Fruit fly (Drosophila melanogaster) whole organism, embryonic: ENCODE results near the gene alphaCOP.

Experiments
- Awh ChIP-seq: fragments of 200-800 bp; sonication (Bioruptor generic); IDR thresholded peaks from 2 replicates; pipeline ENCODE4, ENCODE4 v1.3.6; 2022; ENCODE audit warnings: missing biosample characterization, missing genetic modification characterization
- B-H2 ChIP-seq: fragments of 200-800 bp; sonication (Bioruptor generic); optimal IDR thresholded peaks from 2 replicates; lab custom pipeline; 2018; ENCODE audit warnings: missing biosample characterization, mild to moderate bottlenecking, missing genetic modification characterization
- CG10462 ChIP-seq: fragments of 200-800 bp; sonication (Bioruptor generic); optimal IDR thresholded peaks from 2 replicates; lab custom pipeline; 2016; ENCODE audit warnings: missing biosample characterization, missing genetic modification characterization
- CG11696 ChIP-seq: fragments of 200-800 bp; sonication (Bioruptor generic); IDR thresholded peaks from 2 replicates; pipeline ENCODE4 v1.3.6; 2022; ENCODE audit warnings: missing biosample characterization, missing genetic modification characterization
- CG12071 ChIP-seq: fragments of 200-800 bp; sonication (Bioruptor generic); optimal IDR thresholded peaks from 3 replicates; lab custom pipeline; 2018; ENCODE audit warnings: missing biosample characterization, mild to moderate bottlenecking, missing genetic modification characterization
- CG12942 ChIP-seq: fragments of 200-800 bp; sonication (Bioruptor generic); optimal IDR thresholded peaks from 3 replicates; lab custom pipeline; 2016; ENCODE audit warnings: missing biosample characterization, missing genetic modification characterization
- CG1529 ChIP-seq: fragments of 200-800 bp; sonication (Bioruptor generic); optimal IDR thresholded peaks from 3 replicates; lab custom pipeline; 2018; ENCODE audit warnings: missing biosample characterization, missing genetic modification characterization
- CG18599 ChIP-seq: fragments of 200-800 bp; sonication (Bioruptor generic); optimal IDR thresholded peaks from 3 replicates; lab custom pipeline; 2017; ENCODE audit warnings: missing biosample characterization, missing genetic modification characterization, mild to moderate bottlenecking, moderate library complexity, missing genetic modification reagents
- CG30403 ChIP-seq: fragments of 200-800 bp; sonication (Bioruptor generic); optimal IDR thresholded peaks from 3 replicates; lab custom pipeline; 2016; ENCODE audit warnings: missing biosample characterization, missing genetic modification characterization
- CG32767 ChIP-seq: fragments of 200-800 bp; sonication (Bioruptor generic); IDR thresholded peaks from 2 replicates; pipeline ENCODE4 v1.3.6; 2022; ENCODE audit warnings: missing biosample characterization, missing genetic modification characterization
- CG4404 ChIP-seq: fragments of 200-800 bp; sonication (Bioruptor generic); IDR thresholded peaks from 2 replicates; pipeline ENCODE4 v1.3.6; 2022; ENCODE audit warnings: missing biosample characterization, missing genetic modification characterization
- CG6272 ChIP-seq: fragments of 200-800 bp; sonication (Bioruptor generic); IDR thresholded peaks from 2 replicates; pipeline ENCODE4 v1.3.6; 2022; ENCODE audit warnings: missing biosample characterization, missing genetic modification characterization
- CG7987 ChIP-seq: fragments of 200-800 bp; sonication (Bioruptor generic); optimal IDR thresholded peaks from 2 replicates; lab custom pipeline; 2018; ENCODE audit warnings: missing biosample characterization, mild to moderate bottlenecking, missing genetic modification characterization, moderate library complexity
- D19A ChIP-seq: fragments of 200-800 bp; optimal IDR thresholded peaks from 3 replicates; lab custom pipeline; 2019; ENCODE audit warnings: missing biosample characterization, mild to moderate bottlenecking, missing genetic modification characterization, moderate library complexity
- Dip3 ChIP-seq: fragments of 200-800 bp; sonication (Bioruptor generic); optimal IDR thresholded peaks from 3 replicates; lab custom pipeline; 2016; ENCODE audit warnings: missing biosample characterization, missing genetic modification characterization
- Drgx ChIP-seq: fragments of 200-800 bp; sonication (Bioruptor generic); IDR thresholded peaks from 2 replicates; pipeline ENCODE4 v1.3.6; 2022; ENCODE audit warnings: missing biosample characterization, missing genetic modification characterization
- Elba2 ChIP-seq: fragments of 200-800 bp; sonication (Bioruptor generic); optimal IDR thresholded peaks from 3 replicates; lab custom pipeline; 2016; ENCODE audit warnings: missing biosample characterization, missing genetic modification characterization
- Gug ChIP-seq: fragments of 200-800 bp; sonication (Bioruptor generic); IDR thresholded peaks from 4 replicates; pipeline ENCODE4 v1.3.6; 2022; ENCODE audit warnings: missing biosample characterization, missing genetic modification characterization
- HLHmδ ChIP-seq: fragments of 200-800 bp; sonication (Bioruptor generic); optimal IDR thresholded peaks from 2 replicates; lab custom pipeline; 2018; ENCODE audit warnings: missing biosample characterization, mild to moderate bottlenecking, missing genetic modification characterization, moderate library complexity
- Hsf ChIP-seq: fragments of 200-800 bp; sonication (Bioruptor generic); optimal IDR thresholded peaks from 3 replicates; lab custom pipeline; 2016; ENCODE audit warnings: missing biosample characterization, missing genetic modification characterization
- Lim3 ChIP-seq: fragments of 200-800 bp; sonication (Bioruptor generic); IDR thresholded peaks from 2 replicates; pipeline ENCODE4 v1.3.6; 2022; ENCODE audit warnings: missing biosample characterization, missing genetic modification characterization
- Neu2 ChIP-seq: fragments of 200-800 bp; sonication (Bioruptor generic); optimal IDR thresholded peaks from 3 replicates; lab custom pipeline; 2016; ENCODE audit warnings: missing biosample characterization, missing genetic modification characterization, borderline replicate concordance
- Ptx1 ChIP-seq: fragments of 200-800 bp; sonication (Bioruptor generic); IDR thresholded peaks from 2 replicates; pipeline ENCODE4 v1.3.6; 2022; ENCODE audit warnings: missing biosample characterization, missing genetic modification characterization
- Six4 ChIP-seq: fragments of 200-800 bp; sonication (Bioruptor generic); optimal IDR thresholded peaks from 2 replicates; lab custom pipeline; 2016; ENCODE audit warnings: missing biosample characterization, missing genetic modification characterization
- Sox100B ChIP-seq: fragments of 200-800 bp; sonication (Bioruptor generic); optimal IDR thresholded peaks from 3 replicates; lab custom pipeline; 2018; ENCODE audit warnings: missing biosample characterization, mild to moderate bottlenecking, missing genetic modification characterization
- Taf1 ChIP-seq: fragments of 200-800 bp; sonication (Bioruptor generic); IDR thresholded peaks from 2 replicates; pipeline ENCODE4 v1.3.6; 2022; ENCODE audit warnings: missing biosample characterization, missing genetic modification characterization
- ab ChIP-seq: fragments of 200-800 bp; sonication (Bioruptor generic); optimal IDR thresholded peaks from 2 replicates; lab custom pipeline; 2016; ENCODE audit warnings: missing biosample characterization, missing genetic modification characterization
- ato ChIP-seq: fragments of 200-800 bp; sonication (Bioruptor generic); IDR thresholded peaks from 2 replicates; pipeline ENCODE4 v1.3.6; 2022; ENCODE audit warnings: missing biosample characterization, missing genetic modification characterization; ENCODE audit not compliant: partially characterized antibody
- chinmo ChIP-seq: fragments of 200-800 bp; sonication (Bioruptor generic); IDR thresholded peaks from 4 replicates; pipeline ENCODE4 v1.3.6; 2022; ENCODE audit warnings: missing biosample characterization, missing genetic modification characterization; ENCODE audit not compliant: partially characterized antibody
- ci ChIP-seq: fragments of 200-800 bp; sonication (Bioruptor generic); IDR thresholded peaks from 3 replicates; pipeline ENCODE4 v1.3.6; 2022; ENCODE audit warnings: missing biosample characterization, missing genetic modification characterization
- dati ChIP-seq: fragments of 200-800 bp; sonication (Bioruptor generic); IDR thresholded peaks from 2 replicates; pipeline ENCODE4 v1.3.6; 2022; ENCODE audit warnings: missing biosample characterization, missing genetic modification characterization
- ems ChIP-seq: fragments of 200-800 bp; sonication (Bioruptor generic); optimal IDR thresholded peaks from 3 replicates; lab custom pipeline; 2016; ENCODE audit warnings: missing biosample characterization, missing genetic modification characterization
- hb ChIP-seq: fragments of 200-800 bp; sonication (Bioruptor generic); IDR thresholded peaks from 3 replicates; pipeline ENCODE4 v1.3.6; 2022; ENCODE audit warnings: missing biosample characterization, missing genetic modification characterization; ENCODE audit not compliant: partially characterized antibody
- jigr1 ChIP-seq: fragments of 200-800 bp; sonication (Bioruptor generic); IDR thresholded peaks from 3 replicates; pipeline ENCODE4 v1.3.6; 2022; ENCODE audit warnings: missing biosample characterization, missing genetic modification characterization
- lilli ChIP-seq: fragments of 200-800 bp; sonication (Bioruptor generic); optimal IDR thresholded peaks from 3 replicates; lab custom pipeline; 2016; ENCODE audit warnings: missing biosample characterization, missing genetic modification characterization
- lov ChIP-seq, 2 experiments: fragments of 200-800 bp in 1 of 2; fragments of >200 bp in 1 of 2; sonication (Bioruptor generic) in 1 of 2; IDR thresholded peaks in 1 of 2; optimal IDR thresholded peaks in 1 of 2; 2 replicates in 1 of 2; 3 replicates in 1 of 2; pipeline versions ENCODE4 v1.3.6 to Lab custom; 2017 to 2022; ENCODE audit warnings: missing biosample characterization in 1 of 2, missing genetic modification characterization in 1 of 2
- pb ChIP-seq: fragments of 200-800 bp; sonication (Bioruptor generic); optimal IDR thresholded peaks from 3 replicates; lab custom pipeline; 2016; ENCODE audit warnings: missing biosample characterization, missing genetic modification characterization
- pho ChIP-seq: fragments of 200-800 bp; sonication (Bioruptor generic); optimal IDR thresholded peaks from 2 replicates; lab custom pipeline; 2016; ENCODE audit warnings: missing biosample characterization, missing genetic modification characterization
- psq ChIP-seq: fragments of 200-800 bp; sonication (Bioruptor generic); optimal IDR thresholded peaks from 2 replicates; lab custom pipeline; 2017; ENCODE audit warnings: missing biosample characterization, missing genetic modification characterization
- repo ChIP-seq: fragments of 200-800 bp; sonication (Bioruptor generic); optimal IDR thresholded peaks from 2 replicates; lab custom pipeline; 2016; ENCODE audit warnings: missing biosample characterization, missing genetic modification characterization
- row ChIP-seq: fragments of 200-800 bp; sonication (Bioruptor generic); IDR thresholded peaks from 3 replicates; pipeline ENCODE4 v1.3.6; 2022; ENCODE audit warnings: missing biosample characterization, missing genetic modification characterization
- sd ChIP-seq: fragments of 200-800 bp; sonication (Bioruptor generic); optimal IDR thresholded peaks from 3 replicates; lab custom pipeline; 2018; ENCODE audit warnings: missing biosample characterization, mild to moderate bottlenecking, missing genetic modification characterization, moderate library complexity
- sens-2 ChIP-seq: fragments of 200-800 bp; sonication (Bioruptor generic); IDR thresholded peaks from 2 replicates; pipeline ENCODE4 v1.3.6; 2022; ENCODE audit warnings: missing biosample characterization, missing genetic modification characterization
- slp2 ChIP-seq: fragments of 200-800 bp; sonication (Bioruptor generic); optimal IDR thresholded peaks from 2 replicates; lab custom pipeline; 2016; ENCODE audit warnings: missing biosample characterization, missing genetic modification characterization
- so ChIP-seq: fragments of 200-800 bp; sonication (Bioruptor generic); IDR thresholded peaks from 3 replicates; pipeline ENCODE4 v1.3.6; 2022; ENCODE audit warnings: missing biosample characterization, missing genetic modification characterization
- tna ChIP-seq: fragments of 200-800 bp; sonication (Bioruptor generic); IDR thresholded peaks from 2 replicates; pipeline ENCODE4 v1.3.6; 2022; ENCODE audit warnings: missing biosample characterization, missing genetic modification characterization; ENCODE audit not compliant: partially characterized antibody
- toy ChIP-seq: fragments of 200-800 bp; sonication (Bioruptor generic); IDR thresholded peaks from 2 replicates; pipeline ENCODE4 v1.3.6; 2022; ENCODE audit warnings: missing biosample characterization, missing genetic modification characterization
- trem ChIP-seq: fragments of 200-800 bp; optimal IDR thresholded peaks from 3 replicates; lab custom pipeline; 2019; ENCODE audit warnings: missing biosample characterization, mild to moderate bottlenecking, missing genetic modification characterization, moderate library complexity
- tup ChIP-seq: fragments of 200-800 bp; sonication (Bioruptor generic); optimal IDR thresholded peaks from 2 replicates; lab custom pipeline; 2016; ENCODE audit warnings: missing biosample characterization, mild to moderate bottlenecking, missing genetic modification characterization, moderate library complexity
- wor ChIP-seq: fragments of 200-800 bp; sonication (Bioruptor generic); IDR thresholded peaks from 2 replicates; pipeline ENCODE4 v1.3.6; 2022; ENCODE audit warnings: missing biosample characterization, missing genetic modification characterization
- zfh2 ChIP-seq: fragments of 200-800 bp; sonication (Bioruptor generic); optimal IDR thresholded peaks from 2 replicates; lab custom pipeline; 2016; ENCODE audit warnings: missing biosample characterization, missing genetic modification characterization

The alphaCOP gene

dm6 chr3L:1647276-1647919 is 2.4 kb upstream of the alphaCOP start, which contains the start of the genes CG17249 and Bro (continued):
- TF ChIP-seq Drgx (GFP tag; lab: Robert Waterston, UW) (no peak), psq (GFP tag; lab: Kevin White, UChicago) (no peak), sd (tag; lab: Kevin White, UChicago) (no peak), Hsf (GFP tag; lab: Kevin White, UChicago) (peak; percentile 45), wor (GFP tag; lab: Robert Waterston, UW) (no peak), row (GFP tag; lab: Robert Waterston, UW) (peak; percentile 53; the same call in 2 of the 3 replicates), CG12071 (GFP tag; lab: Kevin White, UChicago) (no peak), tup (GFP tag; lab: Kevin White, UChicago) (peak; percentile 14), so (GFP tag; lab: Robert Waterston, UW) (no peak), D19A (tag; lab: Kevin White, UChicago) (no peak), CG10462 (GFP tag; lab: Kevin White, UChicago) (peak; percentile 28), slp2 (GFP tag; lab: Kevin White, UChicago) (no peak), B-H2 (GFP tag; lab: Kevin White, UChicago) (peak; percentile 80), ato (GFP tag; lab: Robert Waterston, UW) (no peak), CG32767 (0 out of 2 replicates have a peak, but pooled peaks have one; percentile 11), Neu2 (GFP tag; lab: Kevin White, UChicago) (no peak), CG12942 (GFP tag; lab: Kevin White, UChicago) (peak; percentile 9), toy (GFP tag; lab: Robert Waterston, UW) (no peak), CG30403 (GFP tag; lab: Kevin White, UChicago) (peak; percentile 22), zfh2 (GFP tag; lab: Kevin White, UChicago) (peak; percentile 54), dati (no peak), ab (GFP tag; lab: Kevin White, UChicago) (no peak), Gug (no peak), trem (peak; percentile 46), ci (GFP tag; lab: Robert Waterston, UW) (peak; percentile 23; the same call in 1 of the 3 replicates), CG4404 (GFP tag; lab: Robert Waterston, UW) (no peak), pb (no peak), CG6272 (no peak), hb (GFP tag; lab: Robert Waterston, UW) (no peak), pho (GFP tag; lab: Kevin White, UChicago) (peak; percentile 50), repo (GFP tag; lab: Kevin White, UChicago) (no peak), HLHmδ (no peak), Sox100B (no peak), tna (no peak), lilli (GFP tag; lab: Kevin White, UChicago) (peak; percentile 72), lov (optimal IDR thresholded peaks at IDR 0.05; lab: Kevin White, UChicago) (no peak), lov (GFP tag; IDR thresholded peaks at IDR 0.05; lab: Robert Waterston, UW) (peak; percentile 61; the same call in 2 of the 3 replicates), ems (GFP tag; lab: Kevin White, UChicago) (peak; percentile 17), chinmo (GFP tag; lab: Robert Waterston, UW) (peak; percentile 53; the same call in 1 of the 4 replicates), jigr1 (GFP tag; lab: Robert Waterston, UW) (no peak), sens-2 (GFP tag; lab: Robert Waterston, UW) (no peak), Dip3 (peak; percentile 45), CG7987 (GFP tag; lab: Kevin White, UChicago) (peak; percentile 8), CG18599 (no peak), Elba2 (GFP tag; lab: Kevin White, UChicago) (peak; percentile 91), CG1529 (GFP tag; lab: Kevin White, UChicago) (no peak), Taf1 (GFP tag; lab: Robert Waterston, UW) (no peak), Lim3 (GFP tag; lab: Robert Waterston, UW) (no peak), Ptx1 (GFP tag; lab: Robert Waterston, UW) (0 out of 2 replicates have a peak, but pooled peaks have one; percentile 27), Six4 (GFP tag; lab: Kevin White, UChicago) (no peak), CG11696 (GFP tag; lab: Robert Waterston, UW) (no peak), Awh (GFP tag; lab: Robert Waterston, UW) (no peak)
